Worm (Caenorhabditis elegans) whole organism, early embryonic: ENCODE results near the gene C28G1.6.

Source experiments
- ets-7 ChIP-seq: sonication (generic microtip); optimal IDR thresholded peaks from 2 replicates; lab custom pipeline; 2016; ENCODE audit warnings: missing genotype, missing genetic modification characterization, missing compliant biosample characterization
- pes-1 ChIP-seq: fragments of 200-800 bp; sonication (Bioruptor generic); IDR thresholded peaks from 2 replicates; pipeline ENCODE4 v1.3.6; 2022; ENCODE audit warnings: missing genetic modification reagents, missing genetic modification characterization, missing compliant biosample characterization

DNA sequence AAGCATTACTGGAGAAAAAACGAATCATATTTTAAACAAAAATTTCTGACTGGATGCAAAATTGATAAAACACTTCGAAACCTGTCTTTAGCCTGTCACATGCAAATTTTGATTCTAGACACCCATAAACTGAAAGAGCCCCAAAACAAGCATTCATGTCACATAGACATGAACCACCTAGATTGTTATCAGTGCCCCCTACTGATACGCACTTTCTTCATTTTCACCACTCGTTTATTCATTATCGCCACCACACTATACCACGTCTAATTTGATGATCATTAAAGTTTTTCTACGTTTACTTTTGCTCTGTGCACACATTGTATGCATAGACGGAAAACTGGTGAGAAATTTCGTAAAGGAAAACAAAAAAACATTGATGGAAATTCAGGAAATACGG, 19.1 kb downstream of the C28G1.6 start, which contains the start of gene cnnm-2:
- TF ChIP-seq pes-1 = no peak
- TF ChIP-seq ets-7 (tag; lab: Kevin White, UChicago) = no peak
